Worm (Caenorhabditis elegans) whole organism, L4 larva: ENCODE results near the gene K11E4.1.

Experiments
- F10B5.3 ChIP-seq: sonication (generic microtip); optimal IDR thresholded peaks from 2 replicates; lab custom pipeline; 2016; ENCODE audit warnings: mild to moderate bottlenecking, missing genetic modification characterization, missing compliant biosample characterization
- R02D3.7 ChIP-seq: fragments of 150-350 bp; sonication (generic microtip); optimal IDR thresholded peaks from 3 replicates; lab custom pipeline; 2014; ENCODE audit warnings: missing biosample characterization, missing genetic modification characterization
- ama-1 ChIP-seq: fragments of 150-350 bp; optimal IDR thresholded peaks from 2 replicates; lab custom pipeline; 2014; ENCODE audit warnings: inconsistent platforms, mixed read lengths
- ceh-44 ChIP-seq: fragments of 200-800 bp; sonication (Bioruptor generic); IDR thresholded peaks from 2 replicates; pipeline ENCODE4 v1.3.6; 2022; ENCODE audit warnings: missing genetic modification reagents, missing genetic modification characterization, missing compliant biosample characterization
- fkh-10 ChIP-seq: fragments of 150-350 bp; optimal IDR thresholded peaks from 2 replicates; lab custom pipeline; 2014; ENCODE audit warnings: missing biosample characterization, missing genetic modification reagents, missing genetic modification characterization
- lin-13 ChIP-seq: fragments of 150-350 bp; optimal IDR thresholded peaks from 2 replicates; lab custom pipeline; 2014; ENCODE audit warnings: missing biosample characterization, missing genetic modification reagents, missing genetic modification characterization
- lin-15B ChIP-seq: fragments of 150-350 bp; sonication (generic microtip); optimal IDR thresholded peaks from 3 replicates; lab custom pipeline; 2014; ENCODE audit warnings: missing biosample characterization, missing genetic modification characterization
- lsy-2 ChIP-seq, 2 experiments: fragments of 150-350 bp in 1 of 2; sonication (generic microtip) in 1 of 2; optimal IDR thresholded peaks; 2 replicates each; lab custom pipeline; 2014 to 2017; ENCODE audit warnings: missing biosample characterization in 2 of 2, missing genetic modification characterization in 2 of 2
- pha-4 ChIP-seq, 2 experiments: fragments of 150-350 bp in 1 of 2; fragments of 200-800 bp in 1 of 2; sonication (Bioruptor generic) in 1 of 2; IDR thresholded peaks in 1 of 2; optimal IDR thresholded peaks in 1 of 2; 2 replicates each; pipeline versions ENCODE4 v1.3.6 to Lab custom; 2014 to 2022; ENCODE audit warnings: missing genetic modification characterization in 2 of 2, missing genetic modification reagents in 2 of 2, missing biosample characterization in 1 of 2, missing compliant biosample characterization in 1 of 2
- set-16 ChIP-seq: fragments of 200-800 bp; sonication (Bioruptor generic); IDR thresholded peaks from 2 replicates; pipeline ENCODE4 v1.3.6; 2022; ENCODE audit warnings: missing genetic modification reagents, missing genetic modification characterization, missing compliant biosample characterization
- zag-1 ChIP-seq: fragments of 150-350 bp; optimal IDR thresholded peaks from 2 replicates; lab custom pipeline; 2014; ENCODE audit warnings: missing biosample characterization, missing genetic modification characterization
- zip-11 ChIP-seq: fragments of 200-800 bp; sonication (Bioruptor generic); IDR thresholded peaks from 2 replicates; pipeline ENCODE4 v1.3.6; 2022; ENCODE audit warnings: missing genetic modification characterization, missing compliant biosample characterization

ce11 chrX:13746661-13747365, 32.9 kb downstream of the K11E4.1 start, which contains the start of gene nhr-71:
- TF ChIP-seq lsy-2 (tag; optimal IDR thresholded peaks at IDR 0.05; lab: Kevin White, UChicago) (no peak), pha-4 (GFP tag; IDR thresholded peaks at IDR 0.05; lab: Robert Waterston, UW) (no peak), pha-4 (tag; optimal IDR thresholded peaks at IDR 0.05; lab: Kevin White, UChicago) (no peak), ceh-44 (no peak), zip-11 (no peak), lin-13 (GFP tag; lab: Kevin White, UChicago) (no peak), ama-1 (lab: Kevin White, UChicago) (no peak), R02D3.7 (tag; lab: Kevin White, UChicago) (no peak), lin-15B (tag; lab: Kevin White, UChicago) (no peak), set-16 (GFP tag; lab: Robert Waterston, UW) (no peak), zag-1 (no peak), F10B5.3 (tag; lab: Kevin White, UChicago) (no peak), fkh-10 (GFP tag; lab: Kevin White, UChicago) (no peak)
